Worm (Caenorhabditis elegans) whole organism, early embryonic: ENCODE measurements around the gene str-97.

ENCODE experiments used
- B0310.2 ChIP-seq: sonication (generic microtip); optimal IDR thresholded peaks from 2 replicates; lab custom pipeline; 2016; ENCODE audit warnings: mild to moderate bottlenecking, missing genetic modification characterization, missing compliant biosample characterization
- F13C5.2 ChIP-seq: sonication (generic microtip); optimal IDR thresholded peaks from 2 replicates; lab custom pipeline; 2017; ENCODE audit warnings: mild to moderate bottlenecking, missing genetic modification characterization, inconsistent platforms, missing compliant biosample characterization
- aly-1 ChIP-seq: sonication (generic microtip); optimal IDR thresholded peaks from 2 replicates; lab custom pipeline; 2016; ENCODE audit warnings: missing genetic modification characterization, missing compliant biosample characterization
- ama-1 ChIP-seq: fragments of 150-350 bp; optimal IDR thresholded peaks from 2 replicates; lab custom pipeline; 2014
- ceh-13 ChIP-seq: fragments of 200-800 bp; sonication (Bioruptor generic); optimal IDR thresholded peaks from 2 replicates; lab custom pipeline; 2018; ENCODE audit warnings: mild to moderate bottlenecking, missing genetic modification characterization, missing compliant biosample characterization
- ceh-36 ChIP-seq: sonication (generic microtip); optimal IDR thresholded peaks from 2 replicates; lab custom pipeline; 2016; ENCODE audit warnings: missing genetic modification characterization, inconsistent platforms, missing compliant biosample characterization
- ets-7 ChIP-seq: sonication (generic microtip); optimal IDR thresholded peaks from 2 replicates; lab custom pipeline; 2016; ENCODE audit warnings: missing genotype, missing genetic modification characterization, missing compliant biosample characterization
- flt-1 ChIP-seq: fragments of 200-800 bp; sonication (Bioruptor generic); IDR thresholded peaks from 2 replicates; pipeline ENCODE4 v1.3.6; 2022; ENCODE audit warnings: missing genetic modification characterization, missing compliant biosample characterization
- hmbx-1 ChIP-seq: sonication (generic microtip); optimal IDR thresholded peaks from 2 replicates; lab custom pipeline; 2016; ENCODE audit warnings: mild to moderate bottlenecking, missing genetic modification characterization, missing compliant biosample characterization
- hmg-4 ChIP-seq: fragments of 200-800 bp; sonication (Bioruptor generic); optimal IDR thresholded peaks from 2 replicates; lab custom pipeline; 2018; ENCODE audit warnings: mild to moderate bottlenecking, missing genetic modification characterization, missing compliant biosample characterization
- hnd-1 ChIP-seq: sonication (generic microtip); optimal IDR thresholded peaks from 2 replicates; lab custom pipeline; 2016; ENCODE audit warnings: missing genetic modification characterization, missing compliant biosample characterization
- pes-1 ChIP-seq: fragments of 200-800 bp; sonication (Bioruptor generic); IDR thresholded peaks from 2 replicates; pipeline ENCODE4 v1.3.6; 2022; ENCODE audit warnings: missing genetic modification reagents, missing genetic modification characterization, missing compliant biosample characterization
- scrt-1 ChIP-seq: fragments of 200-800 bp; sonication (Bioruptor generic); IDR thresholded peaks from 2 replicates; pipeline ENCODE4 v1.3.6; 2022; ENCODE audit warnings: missing genetic modification characterization, missing compliant biosample characterization
- sea-1 ChIP-seq: fragments of 200-800 bp; sonication (Bioruptor generic); conservative IDR thresholded peaks from 2 replicates; pipeline ENCODE4 v1.3.6; 2022; ENCODE audit warnings: missing genetic modification characterization, missing compliant biosample characterization
- tbx-11 ChIP-seq: fragments of 200-800 bp; sonication (Bioruptor generic); IDR thresholded peaks from 2 replicates; pipeline ENCODE4 v1.3.6; 2022; ENCODE audit warnings: missing genetic modification characterization, missing compliant biosample characterization
- tbx-37 ChIP-seq: fragments of 200-800 bp; sonication (Bioruptor generic); conservative IDR thresholded peaks from 2 replicates; pipeline ENCODE4 v1.3.6; 2022; ENCODE audit warnings: missing genetic modification reagents, missing genetic modification characterization, missing compliant biosample characterization
- tra-4 ChIP-seq: sonication (generic microtip); optimal IDR thresholded peaks from 2 replicates; lab custom pipeline; 2017; ENCODE audit warnings: missing genetic modification characterization, missing compliant biosample characterization

Gene str-97

DNA sequence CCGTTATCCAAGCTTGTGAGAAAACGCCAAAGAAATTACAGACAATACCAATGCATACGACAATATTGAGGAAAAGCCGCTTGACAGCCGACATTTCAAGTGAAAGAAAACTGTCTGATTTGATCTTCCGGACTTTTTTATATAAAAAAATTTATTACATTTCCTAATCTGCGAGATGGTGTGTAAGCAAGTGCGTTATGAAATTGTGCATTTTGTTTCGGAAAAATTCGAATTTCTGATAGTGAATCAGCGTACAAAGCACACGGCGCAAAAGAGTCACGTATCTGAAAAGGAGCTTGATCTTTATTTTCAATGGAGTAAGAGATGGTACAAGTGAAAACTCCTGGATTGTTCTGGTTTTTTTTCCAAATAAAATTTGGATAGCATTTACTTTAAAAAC, 13.9 kb downstream of the str-97 start, which contains the start of gene clc-32:
TSS of gene clc-32 (minus strand) at position 101 of the 400 bp plus-strand sequence.
- TF ChIP-seq pes-1 (GFP tag; lab: Robert Waterston, UW) (no peak), F13C5.2 (tag; lab: Kevin White, UChicago) (no peak), aly-1 (tag; lab: Kevin White, UChicago) (no peak)

ce11 chrV:16139529-16139928, 15.5 kb downstream of the str-97 start, which contains the start of gene clc-11:
TSS of gene clc-11 (minus strand) at chrV:16139629.
- TF ChIP-seq ceh-36 (tag; lab: Kevin White, UChicago) (no peak), pes-1 (GFP tag; lab: Robert Waterston, UW) (no peak), hnd-1 (tag; lab: Kevin White, UChicago) (no peak), scrt-1 (no peak), aly-1 (tag; lab: Kevin White, UChicago) (no peak), hmg-4 (GFP tag; lab: Kevin White, UChicago) (no peak), tra-4 (tag; lab: Kevin White, UChicago) (no peak), ceh-13 (GFP tag; lab: Kevin White, UChicago) (no peak), B0310.2 (tag; lab: Kevin White, UChicago) (no peak), ets-7 (tag; lab: Kevin White, UChicago) (no peak), tbx-37 (GFP tag; lab: Robert Waterston, UW) (no peak), sea-1 (GFP tag; lab: Robert Waterston, UW) (no peak), ama-1 (lab: Kevin White, UChicago) (no peak), F13C5.2 (tag; lab: Kevin White, UChicago) (no peak), hmbx-1 (tag; lab: Kevin White, UChicago) (no peak), flt-1 (GFP tag; lab: Robert Waterston, UW) (no peak), tbx-11 (no peak)

ce11 chrV:16137043-16137442, 18.0 kb downstream of the str-97 start, which contains the start of gene F44G3.7:
TSS of gene F44G3.7 (minus strand) at chrV:16137143.
- TF ChIP-seq pes-1 (GFP tag; lab: Robert Waterston, UW) (no peak), ama-1 (lab: Kevin White, UChicago) (no peak), hnd-1 (tag; lab: Kevin White, UChicago) (no peak), tbx-11 (no peak), ceh-13 (GFP tag; lab: Kevin White, UChicago) (no peak), sea-1 (GFP tag; lab: Robert Waterston, UW) (no peak), tbx-37 (GFP tag; lab: Robert Waterston, UW) (no peak), ceh-36 (tag; lab: Kevin White, UChicago) (no peak), hmbx-1 (tag; lab: Kevin White, UChicago) (no peak), aly-1 (tag; lab: Kevin White, UChicago) (no peak), F13C5.2 (tag; lab: Kevin White, UChicago) (no peak), B0310.2 (tag; lab: Kevin White, UChicago) (no peak), flt-1 (GFP tag; lab: Robert Waterston, UW) (no peak)

ce11 chrV:16132705-16133104, 22.3 kb downstream of the str-97 start, which contains the start of gene fbxa-144:
TSS of gene fbxa-144 (minus strand) at chrV:16132805.
- TF ChIP-seq F13C5.2 (tag; lab: Kevin White, UChicago) (no peak), tbx-37 (GFP tag; lab: Robert Waterston, UW) (no peak), ets-7 (tag; lab: Kevin White, UChicago) (no peak), flt-1 (GFP tag; lab: Robert Waterston, UW) (no peak), scrt-1 (no peak), sea-1 (GFP tag; lab: Robert Waterston, UW) (no peak)

DNA sequence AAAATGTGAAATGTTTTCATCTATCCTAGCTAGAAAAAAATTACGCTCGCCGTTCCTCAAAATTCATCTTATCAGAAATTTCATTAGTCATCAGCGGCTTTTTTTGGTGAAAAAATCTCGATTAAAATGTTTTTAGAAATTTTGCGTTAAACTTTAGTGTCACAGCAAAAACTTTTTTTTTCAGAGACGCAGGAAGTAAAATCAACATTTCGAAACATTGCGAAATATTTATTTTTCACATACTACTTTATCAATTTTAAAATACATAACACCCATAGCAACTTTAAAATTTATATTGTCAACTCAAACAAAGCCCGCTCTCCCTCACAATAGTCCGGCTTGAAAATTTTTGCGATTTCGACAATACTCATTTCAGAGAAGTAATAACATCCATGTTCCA, 22.8 kb downstream of the str-97 start:
- TF ChIP-seq scrt-1 (no peak), tra-4 (tag; lab: Kevin White, UChicago) (no peak), aly-1 (tag; lab: Kevin White, UChicago) (no peak), pes-1 (GFP tag; lab: Robert Waterston, UW) (no peak), ets-7 (tag; lab: Kevin White, UChicago) (no peak), flt-1 (GFP tag; lab: Robert Waterston, UW) (no peak), ama-1 (lab: Kevin White, UChicago) (no peak), B0310.2 (tag; lab: Kevin White, UChicago) (no peak), hmg-4 (GFP tag; lab: Kevin White, UChicago) (no peak), sea-1 (GFP tag; lab: Robert Waterston, UW) (no peak)

DNA sequence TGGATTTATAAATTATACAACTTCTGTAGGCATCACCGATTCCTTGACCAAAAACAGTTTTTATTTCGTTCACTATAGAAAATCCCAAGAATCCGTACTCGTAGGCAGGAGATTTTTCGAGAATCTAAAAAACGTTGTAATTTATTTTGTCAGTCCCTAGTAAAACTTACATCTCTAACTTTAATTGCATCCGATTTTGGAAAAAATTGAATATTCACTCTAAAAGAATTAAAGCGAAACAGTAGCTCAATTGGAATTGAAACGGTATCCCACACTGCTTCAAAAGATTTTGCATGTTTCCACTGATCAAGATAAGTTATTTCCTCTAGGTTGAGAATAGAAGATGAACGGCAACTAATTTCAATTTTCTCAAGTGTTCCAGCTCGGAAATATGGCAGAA, 23.8 kb downstream of the str-97 start, which contains the start of gene fbxa-142:
TSS of gene fbxa-142 (minus strand) at position 101 of the 400 bp plus-strand sequence.
- no peak for TF ChIP-seq B0310.2 (tag; lab: Kevin White, UChicago)

- TF ChIP-seq F13C5.2 (tag; lab: Kevin White, UChicago) (no peak), ama-1 (lab: Kevin White, UChicago) (no peak), flt-1 (GFP tag; lab: Robert Waterston, UW) (no peak), aly-1 (tag; lab: Kevin White, UChicago) (no peak), tra-4 (tag; lab: Kevin White, UChicago) (no peak), pes-1 (GFP tag; lab: Robert Waterston, UW) (no peak), ceh-13 (GFP tag; lab: Kevin White, UChicago) (no peak), hnd-1 (tag; lab: Kevin White, UChicago) (no peak), hmg-4 (GFP tag; lab: Kevin White, UChicago) (no peak), tbx-11 (no peak), ceh-36 (tag; lab: Kevin White, UChicago) (no peak), hmbx-1 (tag; lab: Kevin White, UChicago) (no peak), ets-7 (tag; lab: Kevin White, UChicago) (no peak), sea-1 (GFP tag; lab: Robert Waterston, UW) (no peak), tbx-37 (GFP tag; lab: Robert Waterston, UW) (no peak), B0310.2 (tag; lab: Kevin White, UChicago) (no peak), scrt-1 (no peak)
These were observed 25.9 kb downstream of the str-97 start for ce11 chrV:16129116-16129515.
